Worm (Caenorhabditis elegans): ENCODE data around the gene Y43B11AR.3.

DNA sequence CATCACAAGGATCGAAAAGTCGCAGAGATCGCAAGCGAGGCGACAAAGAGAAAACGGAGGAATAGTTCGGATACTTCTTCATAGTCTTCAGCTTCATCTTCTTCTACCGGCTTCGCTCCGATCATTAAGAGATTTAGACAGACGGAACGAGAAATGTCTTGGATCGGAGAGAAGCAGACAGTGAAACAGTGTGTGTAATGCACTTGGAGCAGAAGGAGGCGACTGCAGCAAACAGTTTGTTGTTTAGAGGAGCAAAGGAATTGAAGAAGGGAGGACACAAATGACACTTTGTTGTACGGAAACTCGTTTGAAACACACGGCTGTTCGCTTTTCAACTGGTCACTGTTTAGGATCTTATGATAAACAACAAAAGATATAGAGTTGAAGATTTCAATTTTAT is 15.9 kb upstream of the Y43B11AR.3 start:
- TF ChIP-seq ztf-29 (GFP tag; IDR thresholded peaks at IDR 0.05): no peak
- no peak for TF ChIP-seq ref-1 (GFP tag; conservative IDR thresholded peaks at IDR 0.05)
- TF ChIP-seq klf-2 (GFP tag; conservative IDR thresholded peaks at IDR 0.05): no peak
- no peak for TF ChIP-seq ztf-23 (GFP tag; IDR thresholded peaks at IDR 0.05)
- TF ChIP-seq cog-1 (tag; optimal IDR thresholded peaks at IDR 0.05): peak; percentile 29
- TF ChIP-seq T22C8.4 (GFP tag; IDR thresholded peaks at IDR 0.05): no peak
- TF ChIP-seq flt-1 (GFP tag; IDR thresholded peaks at IDR 0.05): no peak
